Fruit fly (Drosophila melanogaster) whole organism, embryonic: Measurements from ENCODE around the gene CG32379.

Source experiments
- Bgb ChIP-seq: fragments of 200-800 bp; sonication (Bioruptor generic); IDR thresholded peaks from 2 replicates; pipeline ENCODE4 v1.3.6; 2022; ENCODE audit warnings: missing biosample characterization, missing genetic modification characterization; ENCODE audit not compliant: partially characterized antibody
- CG11398 ChIP-seq: fragments of 200-800 bp; sonication (Bioruptor generic); optimal IDR thresholded peaks from 2 replicates; lab custom pipeline; 2016; ENCODE audit warnings: missing biosample characterization, missing genetic modification characterization
- CG12391 ChIP-seq: fragments of 200-800 bp; sonication (Bioruptor generic); optimal IDR thresholded peaks from 3 replicates; lab custom pipeline; 2018; ENCODE audit warnings: missing biosample characterization, mild to moderate bottlenecking, missing genetic modification characterization, moderate library complexity
- CG12744 ChIP-seq: fragments of 200-800 bp; sonication (Bioruptor generic); optimal IDR thresholded peaks from 2 replicates; lab custom pipeline; 2016; ENCODE audit warnings: missing biosample characterization, missing genetic modification characterization
- CG14050 ChIP-seq: fragments of 200-800 bp; sonication (Bioruptor generic); IDR thresholded peaks from 3 replicates; pipeline ENCODE4 v1.3.6; 2022; ENCODE audit warnings: missing biosample characterization, missing genetic modification characterization
- CG15073 ChIP-seq: fragments of 200-800 bp; sonication (Bioruptor generic); optimal IDR thresholded peaks from 2 replicates; lab custom pipeline; 2016; ENCODE audit warnings: missing biosample characterization, missing genetic modification characterization
- CG1602 ChIP-seq: fragments of 200-800 bp; sonication (Bioruptor generic); optimal IDR thresholded peaks from 3 replicates; lab custom pipeline; 2016; ENCODE audit warnings: missing biosample characterization, missing genetic modification characterization
- CG1603 ChIP-seq: fragments of 200-800 bp; sonication (Bioruptor generic); optimal IDR thresholded peaks from 2 replicates; lab custom pipeline; 2019; ENCODE audit warnings: missing biosample characterization, mild to moderate bottlenecking, missing genetic modification characterization, moderate library complexity
- CG17359 ChIP-seq: fragments of 200-800 bp; sonication (Bioruptor generic); optimal IDR thresholded peaks from 3 replicates; lab custom pipeline; 2018; ENCODE audit warnings: missing biosample characterization, mild to moderate bottlenecking, missing genetic modification characterization, moderate library complexity
- CG17361 ChIP-seq: fragments of 200-800 bp; sonication (Bioruptor generic); IDR thresholded peaks from 3 replicates; pipeline ENCODE4 v1.3.6; 2022; ENCODE audit warnings: missing biosample characterization, missing genetic modification characterization
- CG1792 ChIP-seq: fragments of 200-800 bp; sonication (Bioruptor generic); optimal IDR thresholded peaks from 2 replicates; lab custom pipeline; 2016; ENCODE audit warnings: missing biosample characterization, missing genetic modification characterization
- CG2202 ChIP-seq: fragments of 200-800 bp; sonication (Bioruptor generic); optimal IDR thresholded peaks from 2 replicates; lab custom pipeline; 2018; ENCODE audit warnings: missing biosample characterization, mild to moderate bottlenecking, missing genetic modification characterization
- CG30403 ChIP-seq: fragments of 200-800 bp; sonication (Bioruptor generic); optimal IDR thresholded peaks from 3 replicates; lab custom pipeline; 2016; ENCODE audit warnings: missing biosample characterization, missing genetic modification characterization
- CG3163 ChIP-seq: fragments of 200-800 bp; sonication (Bioruptor generic); optimal IDR thresholded peaks from 3 replicates; lab custom pipeline; 2016; ENCODE audit warnings: missing biosample characterization, missing genetic modification characterization
- CG33213 ChIP-seq: fragments of 200-800 bp; sonication (Bioruptor generic); optimal IDR thresholded peaks from 3 replicates; lab custom pipeline; 2016; ENCODE audit warnings: missing biosample characterization, missing genetic modification characterization
- CG7372 ChIP-seq: fragments of 200-800 bp; sonication (Bioruptor generic); IDR thresholded peaks from 2 replicates; pipeline ENCODE4 v1.3.6; 2022; ENCODE audit warnings: missing biosample characterization, missing genetic modification characterization
- CG8281 ChIP-seq: fragments of 200-800 bp; sonication (Bioruptor generic); optimal IDR thresholded peaks from 2 replicates; lab custom pipeline; 2018; ENCODE audit warnings: missing biosample characterization, mild to moderate bottlenecking, missing genetic modification characterization, moderate library complexity
- D ChIP-seq, 2 experiments: fragments of 200-800 bp in 1 of 2; fragments of >200 bp in 1 of 2; sonication (Bioruptor generic) in 1 of 2; optimal IDR thresholded peaks; 2 replicates in 1 of 2; 3 replicates in 1 of 2; lab custom pipeline; 2017; ENCODE audit warnings: mild to moderate bottlenecking in 1 of 2, missing biosample characterization in 1 of 2, missing genetic modification characterization in 1 of 2, missing genetic modification reagents in 1 of 2
- Dll ChIP-seq: fragments of 200-800 bp; sonication (Bioruptor generic); IDR thresholded peaks from 4 replicates; pipeline ENCODE4 v1.3.6; 2022; ENCODE audit warnings: missing biosample characterization, missing genetic modification characterization; ENCODE audit not compliant: partially characterized antibody
- E2f1 ChIP-seq: fragments of 200-800 bp; sonication (Bioruptor generic); IDR thresholded peaks from 2 replicates; pipeline ENCODE4 v1.3.6; 2022; ENCODE audit warnings: missing biosample characterization, missing genetic modification characterization
- ERR ChIP-seq: fragments of 200-800 bp; sonication (Bioruptor generic); optimal IDR thresholded peaks from 2 replicates; lab custom pipeline; 2016; ENCODE audit warnings: missing biosample characterization, missing genetic modification characterization
- Hr78 ChIP-seq, 2 experiments: fragments of 200-800 bp in 1 of 2; fragments of >200 bp in 1 of 2; sonication (Bioruptor generic) in 1 of 2; optimal IDR thresholded peaks; 2 replicates each; lab custom pipeline; 2017 to 2019; ENCODE audit warnings: missing biosample characterization in 2 of 2, missing genetic modification characterization in 2 of 2, mild to moderate bottlenecking in 1 of 2, moderate library complexity in 1 of 2
- NK7.1 ChIP-seq: fragments of 200-800 bp; sonication (Bioruptor generic); optimal IDR thresholded peaks from 3 replicates; lab custom pipeline; 2016; ENCODE audit warnings: missing biosample characterization, missing genetic modification characterization
- Stat92E ChIP-seq, 3 experiments: fragments of >200 bp in 2 of 3; fragments of 200-800 bp in 1 of 3; sonication (Bioruptor generic) in 1 of 3; optimal IDR thresholded peaks; 2 replicates each; lab custom pipeline; 2017 to 2019; ENCODE audit warnings: missing biosample characterization in 3 of 3, missing genetic modification characterization in 3 of 3, mild to moderate bottlenecking in 1 of 3, moderate library complexity in 1 of 3
- TFAM ChIP-seq: fragments of 200-800 bp; sonication (Bioruptor generic); optimal IDR thresholded peaks from 2 replicates; lab custom pipeline; 2017; ENCODE audit warnings: missing biosample characterization, missing genetic modification characterization, inconsistent platforms
- Trl ChIP-seq, 3 experiments: fragments of >200 bp in 2 of 3; fragments of 200-800 bp in 1 of 3; sonication (Bioruptor generic) in 1 of 3; optimal IDR thresholded peaks; 2 replicates in 1 of 3; 3 replicates in 2 of 3; lab custom pipeline; 2016 to 2017; ENCODE audit warnings: missing biosample characterization in 1 of 3, missing genetic modification characterization in 1 of 3
- YL-1 ChIP-seq: fragments of 200-800 bp; sonication (Bioruptor generic); optimal IDR thresholded peaks from 3 replicates; lab custom pipeline; 2017; ENCODE audit warnings: missing biosample characterization, mild to moderate bottlenecking, missing genetic modification characterization
- amos ChIP-seq: fragments of 200-800 bp; sonication (Bioruptor generic); IDR thresholded peaks from 2 replicates; pipeline ENCODE4 v1.3.6; 2022; ENCODE audit warnings: missing biosample characterization, missing genetic modification characterization; ENCODE audit not compliant: partially characterized antibody
- ase ChIP-seq: fragments of 200-800 bp; sonication (Bioruptor generic); IDR thresholded peaks from 3 replicates; pipeline ENCODE4 v1.3.6; 2022; ENCODE audit warnings: missing biosample characterization, missing genetic modification characterization
- bigmax ChIP-seq: fragments of 200-800 bp; sonication (Bioruptor generic); optimal IDR thresholded peaks from 2 replicates; lab custom pipeline; 2018; ENCODE audit warnings: missing biosample characterization, mild to moderate bottlenecking, missing genetic modification characterization
- bowl ChIP-seq: fragments of 200-800 bp; sonication (Bioruptor generic); IDR thresholded peaks from 2 replicates; pipeline ENCODE4 v1.3.6; 2022; ENCODE audit warnings: missing biosample characterization, missing genetic modification characterization
- btn ChIP-seq: fragments of 200-800 bp; sonication (Bioruptor generic); optimal IDR thresholded peaks from 2 replicates; lab custom pipeline; 2016; ENCODE audit warnings: missing biosample characterization, missing genetic modification characterization
- chinmo ChIP-seq: fragments of 200-800 bp; sonication (Bioruptor generic); IDR thresholded peaks from 4 replicates; pipeline ENCODE4 v1.3.6; 2022; ENCODE audit warnings: missing biosample characterization, missing genetic modification characterization; ENCODE audit not compliant: partially characterized antibody
- crol ChIP-seq: fragments of 200-800 bp; sonication (Bioruptor generic); IDR thresholded peaks from 2 replicates; pipeline ENCODE4 v1.3.6; 2022; ENCODE audit warnings: missing biosample characterization, missing genetic modification characterization
- dan ChIP-seq: fragments of 200-800 bp; sonication (Bioruptor generic); IDR thresholded peaks from 2 replicates; pipeline ENCODE4 v1.3.6; 2022; ENCODE audit warnings: missing biosample characterization, missing genetic modification characterization
- dimm ChIP-seq: fragments of 200-800 bp; sonication (Bioruptor generic); IDR thresholded peaks from 2 replicates; pipeline ENCODE4 v1.3.6; 2022; ENCODE audit warnings: missing biosample characterization, missing genetic modification characterization
- dmrt11E ChIP-seq: fragments of 200-800 bp; sonication (Bioruptor generic); optimal IDR thresholded peaks from 3 replicates; lab custom pipeline; 2018; ENCODE audit warnings: missing biosample characterization, mild to moderate bottlenecking, missing genetic modification characterization, moderate library complexity
- ems ChIP-seq: fragments of 200-800 bp; sonication (Bioruptor generic); optimal IDR thresholded peaks from 3 replicates; lab custom pipeline; 2016; ENCODE audit warnings: missing biosample characterization, missing genetic modification characterization
- esg ChIP-seq: fragments of 200-800 bp; sonication (Bioruptor generic); conservative IDR thresholded peaks from 2 replicates; pipeline ENCODE4 v1.3.6; 2022; ENCODE audit warnings: missing biosample characterization, missing genetic modification characterization
- fd3F ChIP-seq: fragments of 200-800 bp; sonication (Bioruptor generic); optimal IDR thresholded peaks from 2 replicates; lab custom pipeline; 2018; ENCODE audit warnings: missing biosample characterization, mild to moderate bottlenecking, missing genetic modification characterization, moderate library complexity
- fd64A ChIP-seq: fragments of 200-800 bp; sonication (Bioruptor generic); optimal IDR thresholded peaks from 3 replicates; lab custom pipeline; 2018; ENCODE audit warnings: missing biosample characterization, mild to moderate bottlenecking, missing genetic modification characterization
- gem ChIP-seq: fragments of 200-800 bp; sonication (Bioruptor generic); optimal IDR thresholded peaks from 2 replicates; lab custom pipeline; 2019; ENCODE audit warnings: missing biosample characterization, mild to moderate bottlenecking, missing genetic modification characterization, moderate library complexity
- gfzf ChIP-seq: fragments of 200-800 bp; sonication (Bioruptor generic); optimal IDR thresholded peaks from 2 replicates; lab custom pipeline; 2016; ENCODE audit warnings: missing biosample characterization, mild to moderate bottlenecking, missing genetic modification characterization, moderate library complexity
- pfk ChIP-seq: fragments of 200-800 bp; sonication (Bioruptor generic); optimal IDR thresholded peaks from 2 replicates; lab custom pipeline; 2018; ENCODE audit warnings: missing biosample characterization, mild to moderate bottlenecking, missing genetic modification characterization, moderate library complexity
- shn ChIP-seq: fragments of 200-800 bp; sonication (Bioruptor generic); optimal IDR thresholded peaks from 3 replicates; lab custom pipeline; 2016; ENCODE audit warnings: missing biosample characterization, missing genetic modification characterization
- sima ChIP-seq: fragments of 200-800 bp; sonication (Bioruptor generic); optimal IDR thresholded peaks from 2 replicates; lab custom pipeline; 2016; ENCODE audit warnings: missing biosample characterization, missing genetic modification characterization
- slou ChIP-seq: fragments of 200-800 bp; sonication (Bioruptor generic); optimal IDR thresholded peaks from 3 replicates; lab custom pipeline; 2016; ENCODE audit warnings: missing biosample characterization, missing genetic modification characterization
- tin ChIP-seq: fragments of 200-800 bp; sonication (Bioruptor generic); optimal IDR thresholded peaks from 3 replicates; lab custom pipeline; 2016; ENCODE audit warnings: missing biosample characterization, missing genetic modification characterization
- vvl ChIP-seq: fragments of 200-800 bp; sonication (Bioruptor generic); IDR thresholded peaks from 2 replicates; pipeline ENCODE4 v1.3.6; 2022; ENCODE audit warnings: missing biosample characterization, missing genetic modification characterization

CG32379 gene

DNA sequence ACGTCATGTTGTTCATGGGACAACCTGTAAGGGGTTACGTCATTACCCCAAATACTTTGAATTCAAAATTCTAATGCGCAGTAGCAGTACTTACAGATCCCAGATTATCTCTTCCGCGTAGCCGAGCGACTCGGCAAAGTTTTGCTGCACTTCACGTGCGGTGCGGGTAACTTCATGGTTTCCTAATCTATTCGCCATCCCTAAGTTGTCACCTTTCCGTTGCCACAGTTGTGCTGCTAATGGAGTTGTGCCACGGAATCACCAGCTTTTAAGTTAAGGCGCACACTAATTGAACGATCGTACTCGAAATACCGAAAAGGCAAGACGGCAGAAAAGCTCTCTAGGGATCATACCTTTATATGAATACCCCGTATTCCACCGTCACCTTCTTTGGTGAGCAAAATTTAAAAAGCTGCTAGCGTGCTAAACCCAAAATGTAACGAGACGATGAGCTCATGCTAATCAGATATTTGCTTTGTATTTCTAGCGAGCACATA lies 36.3 kb upstream of the CG32379 start, which contains the start of gene pst:
Gene pst (minus strand): TSS at position 437 of the 497 bp plus-strand sequence.
- TF ChIP-seq E2f1 (GFP tag; lab: Robert Waterston, UW), result peak; percentile 39; the same call in 1 of the 2 replicates
- no peak for TF ChIP-seq CG7372 (GFP tag; lab: Robert Waterston, UW)
- no peak; the same call in 1 of the 2 replicates for TF ChIP-seq vvl (GFP tag; lab: Robert Waterston, UW)
- no peak for TF ChIP-seq sima (GFP tag; lab: Kevin White, UChicago)
- no peak for TF ChIP-seq ERR
- no peak for TF ChIP-seq Dll
- TF ChIP-seq bigmax, result no peak
- TF ChIP-seq CG1602 (GFP tag; lab: Kevin White, UChicago), result no peak
- no peak for TF ChIP-seq fd64A
- TF ChIP-seq YL-1 (GFP tag; lab: Kevin White, UChicago), result no peak
- TF ChIP-seq fd3F (GFP tag; lab: Kevin White, UChicago), result no peak
- no peak for TF ChIP-seq CG2202 (tag; lab: Kevin White, UChicago)
- TF ChIP-seq Hr78 (GFP tag; optimal IDR thresholded peaks at IDR 0.05; lab: Kevin White, UChicago), result no peak
- peak; percentile 27 for TF ChIP-seq CG11398 (GFP tag; lab: Kevin White, UChicago)
- TF ChIP-seq btn, result no peak
- TF ChIP-seq CG14050, result no peak
- no peak for TF ChIP-seq CG30403 (GFP tag; lab: Kevin White, UChicago)
- TF ChIP-seq CG33213 (GFP tag; lab: Kevin White, UChicago), result no peak
- TF ChIP-seq D (optimal IDR thresholded peaks at IDR 0.05; lab: Kevin White, UChicago), result no peak
- TF ChIP-seq D (GFP tag; optimal IDR thresholded peaks at IDR 0.05; lab: Kevin White, UChicago), result no peak
- no peak for TF ChIP-seq dmrt11E (tag; lab: Kevin White, UChicago)
- no peak for TF ChIP-seq TFAM (GFP tag; lab: Kevin White, UChicago)
- TF ChIP-seq CG12391 (tag; lab: Kevin White, UChicago), result no peak
- TF ChIP-seq CG3163 (GFP tag; lab: Kevin White, UChicago), result no peak
- TF ChIP-seq crol (GFP tag; lab: Robert Waterston, UW), result no peak
- no peak for TF ChIP-seq gem
- TF ChIP-seq shn (GFP tag; lab: Kevin White, UChicago), result no peak
- peak; percentile 53; the same call in 1 of the 2 replicates for TF ChIP-seq bowl (GFP tag; lab: Robert Waterston, UW)
- no peak for TF ChIP-seq NK7.1 (GFP tag; lab: Kevin White, UChicago)
- TF ChIP-seq CG17359 (tag; lab: Kevin White, UChicago), result no peak
- TF ChIP-seq Stat92E (GFP tag; optimal IDR thresholded peaks at IDR 0.05; lab: Kevin White, UChicago), result no peak
- TF ChIP-seq ems (GFP tag; lab: Kevin White, UChicago), result no peak
- no peak for TF ChIP-seq tin (GFP tag; lab: Kevin White, UChicago)
- peak; percentile 64 for TF ChIP-seq Bgb (GFP tag; lab: Robert Waterston, UW)
- no peak for TF ChIP-seq CG15073
- TF ChIP-seq slou (GFP tag; lab: Kevin White, UChicago), result no peak
- TF ChIP-seq dan, result no peak
- TF ChIP-seq CG1792 (GFP tag; lab: Kevin White, UChicago), result no peak
- TF ChIP-seq Trl (optimal IDR thresholded peaks at IDR 0.05; lab: Kevin White, UChicago), result no peak
- no peak for TF ChIP-seq Trl (GFP tag; optimal IDR thresholded peaks at IDR 0.05; lab: Kevin White, UChicago)
- TF ChIP-seq CG17361 (GFP tag; lab: Robert Waterston, UW), result no peak
- TF ChIP-seq esg (GFP tag; lab: Robert Waterston, UW), result no peak
- peak; percentile 53; the same call in 2 of the 4 replicates for TF ChIP-seq chinmo
- TF ChIP-seq CG12744 (GFP tag; lab: Kevin White, UChicago), result peak; percentile 2
- TF ChIP-seq amos (GFP tag; lab: Robert Waterston, UW), result peak; percentile 40; the same call in 1 of the 2 replicates
- no peak for TF ChIP-seq dimm (GFP tag; lab: Robert Waterston, UW)
- TF ChIP-seq gfzf (GFP tag; lab: Kevin White, UChicago), result peak; percentile 70
- TF ChIP-seq pfk (GFP tag; lab: Kevin White, UChicago), result no peak
- TF ChIP-seq CG8281 (tag; lab: Kevin White, UChicago), result no peak
- no peak for TF ChIP-seq ase (GFP tag; lab: Robert Waterston, UW)
- peak; percentile 25 for TF ChIP-seq CG1603 (tag; lab: Kevin White, UChicago)
